Worm (Caenorhabditis elegans): ENCODE measurements around the gene ifg-1.

ifg-1 gene

ce11 chrII:8177095-8177494 is 39.9 kb upstream of the ifg-1 start, which contains the start of gene acr-14:
acr-14 (minus strand) TSS chrII:8177195.
- TF ChIP-seq lin-13 (tag; optimal IDR thresholded peaks at IDR 0.05): no peak
- TF ChIP-seq M03D4.4 (tag; optimal IDR thresholded peaks at IDR 0.05): no peak
- TF ChIP-seq snpc-4 (tag; optimal IDR thresholded peaks at IDR 0.05): no peak
- TF ChIP-seq ces-1 (GFP tag; optimal IDR thresholded peaks at IDR 0.05): no peak
- TF ChIP-seq ztf-11 (tag; optimal IDR thresholded peaks at IDR 0.05): no peak
- no peak for TF ChIP-seq cnd-1 (tag; optimal IDR thresholded peaks at IDR 0.05)
- TF ChIP-seq drap-1 (GFP tag; optimal IDR thresholded peaks at IDR 0.05): no peak
- TF ChIP-seq ceh-43 (GFP tag; optimal IDR thresholded peaks at IDR 0.05): no peak
- TF ChIP-seq elt-3 (tag; optimal IDR thresholded peaks at IDR 0.05): no peak
- no peak for TF ChIP-seq unc-62 (GFP tag; optimal IDR thresholded peaks at IDR 0.05)
- TF ChIP-seq unc-120 (tag; optimal IDR thresholded peaks at IDR 0.05; ENCODE audit: poor library complexity, severe bottlenecking): no peak
- TF ChIP-seq nhr-237 (tag; optimal IDR thresholded peaks at IDR 0.05): no peak
- no peak for TF ChIP-seq bed-3 (GFP tag; optimal IDR thresholded peaks at IDR 0.05)
- TF ChIP-seq mep-1 (tag; optimal IDR thresholded peaks at IDR 0.05): no peak

DNA sequence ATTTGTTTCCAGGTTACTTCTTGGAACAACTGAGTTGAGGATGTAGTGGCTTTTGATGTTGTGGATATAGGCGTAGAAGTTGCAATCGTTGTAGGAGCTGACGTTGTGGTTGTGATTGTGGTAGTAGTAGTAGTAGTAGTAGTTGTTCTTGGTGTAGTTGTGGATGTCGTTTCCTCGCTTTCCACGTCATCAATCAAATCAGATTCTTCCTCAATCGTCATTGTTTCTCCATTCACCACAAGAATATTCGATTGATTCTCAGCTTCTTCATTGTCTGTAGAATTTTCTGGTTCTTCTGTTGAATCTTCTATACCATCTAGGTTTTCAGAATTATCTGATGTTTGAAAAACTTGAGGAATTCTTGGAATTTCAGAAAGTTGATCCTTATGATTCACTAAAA is 38.4 kb upstream of the ifg-1 start:
- no peak for TF ChIP-seq ceh-39 (tag; optimal IDR thresholded peaks at IDR 0.05)
- no peak for TF ChIP-seq cnd-1 (tag; optimal IDR thresholded peaks at IDR 0.05)
- no peak for TF ChIP-seq ceh-43 (GFP tag; optimal IDR thresholded peaks at IDR 0.05)
- TF ChIP-seq ceh-83 (GFP tag; optimal IDR thresholded peaks at IDR 0.05): no peak
- TF ChIP-seq lin-13 (tag; optimal IDR thresholded peaks at IDR 0.05): no peak
- no peak for TF ChIP-seq unc-62 (GFP tag; optimal IDR thresholded peaks at IDR 0.05)
- TF ChIP-seq ztf-11 (tag; optimal IDR thresholded peaks at IDR 0.05): no peak
- no peak for TF ChIP-seq blmp-1 (tag; optimal IDR thresholded peaks at IDR 0.05)
- TF ChIP-seq ces-1 (GFP tag; optimal IDR thresholded peaks at IDR 0.05): no peak
- TF ChIP-seq zip-8 (tag; optimal IDR thresholded peaks at IDR 0.05): no peak
- TF ChIP-seq drap-1 (GFP tag; optimal IDR thresholded peaks at IDR 0.05): no peak
- no peak for TF ChIP-seq nhr-237 (tag; optimal IDR thresholded peaks at IDR 0.05)
- no peak for TF ChIP-seq nhr-28 (tag; optimal IDR thresholded peaks at IDR 0.05)
- TF ChIP-seq flh-1 (GFP tag; optimal IDR thresholded peaks at IDR 0.05): no peak
- no peak for TF ChIP-seq lsy-2 (tag; optimal IDR thresholded peaks at IDR 0.05)
- TF ChIP-seq mls-2 (tag; optimal IDR thresholded peaks at IDR 0.05): no peak
- TF ChIP-seq lin-32 (GFP tag; optimal IDR thresholded peaks at IDR 0.05): no peak
- no peak for TF ChIP-seq hlh-1 (tag; optimal IDR thresholded peaks at IDR 0.05)

ce11 chrII:8180281-8180680 is 36.7 kb upstream of the ifg-1 start, which contains the start of gene T05C12.4:
T05C12.4 (minus strand) TSS chrII:8180381.
- TF ChIP-seq nhr-76 (tag; optimal IDR thresholded peaks at IDR 0.05): no peak
- no peak for TF ChIP-seq mab-5 (tag; optimal IDR thresholded peaks at IDR 0.05)
- no peak for TF ChIP-seq mep-1 (tag; optimal IDR thresholded peaks at IDR 0.05)
- TF ChIP-seq ces-1 (GFP tag; optimal IDR thresholded peaks at IDR 0.05): no peak
- TF ChIP-seq ham-2 (GFP tag; optimal IDR thresholded peaks at IDR 0.05): no peak
- no peak for TF ChIP-seq elt-1 (tag; optimal IDR thresholded peaks at IDR 0.05; ENCODE audit: borderline replicate concordance, insufficient read depth)
- no peak for TF ChIP-seq lin-13 (tag; optimal IDR thresholded peaks at IDR 0.05)

ce11 chrII:8181437-8181836 is 35.6 kb upstream of the ifg-1 start, which contains the start of gene dylt-3:
dylt-3 (plus strand) TSS chrII:8181737.
- no peak for TF ChIP-seq pha-4 (tag; optimal IDR thresholded peaks at IDR 0.05)
- TF ChIP-seq zip-8 (tag; optimal IDR thresholded peaks at IDR 0.05): no peak
- no peak for TF ChIP-seq nhr-2 (tag; optimal IDR thresholded peaks at IDR 0.05)
- TF ChIP-seq lsy-2 (tag; optimal IDR thresholded peaks at IDR 0.05): no peak
- TF ChIP-seq nhr-237 (tag; optimal IDR thresholded peaks at IDR 0.05): no peak
- TF ChIP-seq ceh-39 (tag; optimal IDR thresholded peaks at IDR 0.05): no peak
- no peak for TF ChIP-seq ces-1 (GFP tag; optimal IDR thresholded peaks at IDR 0.05)
- no peak for TF ChIP-seq ceh-43 (GFP tag; optimal IDR thresholded peaks at IDR 0.05)
- TF ChIP-seq hlh-1 (tag; optimal IDR thresholded peaks at IDR 0.05): no peak
- no peak for TF ChIP-seq mep-1 (tag; optimal IDR thresholded peaks at IDR 0.05)
- no peak for TF ChIP-seq tbx-8 (GFP tag; optimal IDR thresholded peaks at IDR 0.05)
- TF ChIP-seq flh-1 (GFP tag; optimal IDR thresholded peaks at IDR 0.05): no peak
- TF ChIP-seq unc-120 (tag; optimal IDR thresholded peaks at IDR 0.05; ENCODE audit: poor library complexity, severe bottlenecking): no peak
- TF ChIP-seq sptf-1 (tag; optimal IDR thresholded peaks at IDR 0.05): no peak

ce11 chrII:8185016-8185493 is 32.0 kb upstream of the ifg-1 start, which contains the start of the genes mig-5 and cct-1:
mig-5 (minus strand) TSS chrII:8185023.
cct-1 (plus strand) TSS chrII:8185443.
- TF ChIP-seq nhr-12 (tag; optimal IDR thresholded peaks at IDR 0.05) (no peak), lin-32 (GFP tag; optimal IDR thresholded peaks at IDR 0.05) (peak; percentile 59), lin-13 (tag; optimal IDR thresholded peaks at IDR 0.05) (peak; percentile 91), unc-39 (tag; optimal IDR thresholded peaks at IDR 0.05) (no peak), lsy-2 (tag; optimal IDR thresholded peaks at IDR 0.05) (peak; percentile 100), pha-4 (tag; optimal IDR thresholded peaks at IDR 0.05) (peak; percentile 96), nhr-2 (tag; optimal IDR thresholded peaks at IDR 0.05) (peak; percentile 60), ceh-39 (tag; optimal IDR thresholded peaks at IDR 0.05) (peak; percentile 91), drap-1 (GFP tag; optimal IDR thresholded peaks at IDR 0.05) (peak; percentile 40), M03D4.4 (tag; optimal IDR thresholded peaks at IDR 0.05) (peak; percentile 61), sem-2 (GFP tag; optimal IDR thresholded peaks at IDR 0.05) (no peak), mls-2 (tag; optimal IDR thresholded peaks at IDR 0.05) (no peak), mep-1 (tag; optimal IDR thresholded peaks at IDR 0.05) (peak; percentile 98), ceh-43 (GFP tag; optimal IDR thresholded peaks at IDR 0.05) (peak; percentile 8), ces-1 (GFP tag; optimal IDR thresholded peaks at IDR 0.05) (peak; percentile 87), hlh-1 (tag; optimal IDR thresholded peaks at IDR 0.05) (peak; percentile 87), sptf-1 (tag; optimal IDR thresholded peaks at IDR 0.05) (peak; percentile 67), cnd-1 (tag; optimal IDR thresholded peaks at IDR 0.05) (peak; percentile 96), mab-5 (tag; optimal IDR thresholded peaks at IDR 0.05) (peak; percentile 70), nhr-237 (tag; optimal IDR thresholded peaks at IDR 0.05) (peak; percentile 96), zip-8 (tag; optimal IDR thresholded peaks at IDR 0.05) (no peak), ham-2 (GFP tag; optimal IDR thresholded peaks at IDR 0.05) (peak; percentile 40), blmp-1 (tag; optimal IDR thresholded peaks at IDR 0.05) (peak; percentile 40), unc-62 (GFP tag; optimal IDR thresholded peaks at IDR 0.05) (peak; percentile 86)
